Fruit fly (Drosophila melanogaster): ENCODE measurements around the gene RhoGEF64C.

dm6 chr3L:4736643-4737042, 44.1 kb downstream of the RhoGEF64C start:
- TF ChIP-seq psq (optimal IDR thresholded peaks at IDR 0.05) = no peak
- no peak for TF ChIP-seq Dll (optimal IDR thresholded peaks at IDR 0.05)
- TF ChIP-seq pan (optimal IDR thresholded peaks at IDR 0.05) = no peak
